Fruit fly (Drosophila melanogaster) S2 (cell line): Measurements from ENCODE around the gene CG8132.

Source experiments
- CG8478 ChIP-seq: fragments of >200 bp; optimal IDR thresholded peaks from 2 replicates; lab custom pipeline; 2018
- CTCF ChIP-seq, 2 experiments: fragments of >200 bp; optimal IDR thresholded peaks; 2 replicates each; lab custom pipeline; 2018

Gene CG8132

DNA sequence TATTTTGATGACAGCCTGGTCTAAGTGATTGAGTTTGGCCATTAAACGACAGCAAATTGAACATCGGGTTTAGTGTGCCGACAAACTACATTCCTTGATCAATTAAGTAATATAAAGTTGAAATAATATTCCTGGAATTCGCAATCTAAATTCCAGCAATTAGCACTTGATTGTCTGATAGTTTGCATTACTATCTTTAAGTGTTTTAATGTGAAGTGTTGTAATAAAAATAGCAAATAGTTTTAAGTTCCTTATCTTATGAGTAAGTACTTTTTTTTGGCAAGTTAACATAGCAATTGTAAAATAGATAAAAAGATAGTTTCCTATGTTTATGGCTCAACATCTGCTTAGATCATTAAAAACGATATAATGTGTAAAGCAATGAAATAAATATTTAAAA, 13.0 kb upstream of the CG8132 start:
- TF ChIP-seq CG8478 (no peak), CTCF (optimal IDR thresholded peaks at IDR 0.05; lab: Kevin White, UChicago) (no peak)

dm6 chr3R:9388972-9389371, 12.3 kb upstream of the CG8132 start:
- TF ChIP-seq CTCF (optimal IDR thresholded peaks at IDR 0.05; lab: Kevin White, UChicago) (no peak), CG8478 (no peak)

DNA sequence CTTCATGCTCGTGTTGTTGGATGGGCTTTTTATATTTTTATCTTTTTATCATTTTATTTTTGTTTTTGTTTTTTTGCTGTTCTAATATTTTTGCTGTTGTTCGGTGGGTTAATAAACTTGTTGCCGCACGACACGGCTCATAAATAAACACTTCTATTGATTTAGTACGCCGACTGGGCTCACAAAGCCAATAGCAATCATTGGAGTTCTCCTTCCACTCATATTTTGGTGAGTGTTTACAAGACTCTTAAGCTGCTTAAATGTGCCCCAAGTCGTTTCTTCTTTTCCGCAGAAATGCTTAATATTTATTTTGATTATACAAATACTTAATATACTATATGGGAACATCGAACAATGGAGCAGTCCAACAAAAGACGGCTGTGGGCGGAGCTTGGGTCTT, 11.1 kb upstream of the CG8132 start:
- TF ChIP-seq CG8478 (no peak), CTCF (optimal IDR thresholded peaks at IDR 0.05; lab: Kevin White, UChicago) (no peak)

DNA sequence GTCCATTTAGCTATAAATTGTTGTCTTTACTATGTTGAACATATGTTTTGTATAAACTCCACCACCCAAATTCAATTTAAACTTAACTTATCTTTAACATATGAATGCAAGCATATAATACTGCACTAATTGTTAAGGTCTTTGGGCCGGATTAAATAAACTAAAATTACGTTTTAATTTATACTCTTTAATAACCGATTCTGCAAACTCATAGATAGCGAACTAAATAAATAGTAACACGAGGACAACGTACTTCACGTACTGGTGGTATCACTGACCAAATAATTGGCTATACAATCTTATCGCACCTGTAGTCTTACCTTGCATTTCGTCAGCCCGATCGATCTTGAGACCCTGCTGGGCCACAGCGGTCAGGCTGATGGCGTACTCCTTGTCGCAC, 8.9 kb upstream of the CG8132 start:
- TF ChIP-seq CTCF (optimal IDR thresholded peaks at IDR 0.05; lab: Kevin White, UChicago) (no peak), CG8478 (no peak)

DNA sequence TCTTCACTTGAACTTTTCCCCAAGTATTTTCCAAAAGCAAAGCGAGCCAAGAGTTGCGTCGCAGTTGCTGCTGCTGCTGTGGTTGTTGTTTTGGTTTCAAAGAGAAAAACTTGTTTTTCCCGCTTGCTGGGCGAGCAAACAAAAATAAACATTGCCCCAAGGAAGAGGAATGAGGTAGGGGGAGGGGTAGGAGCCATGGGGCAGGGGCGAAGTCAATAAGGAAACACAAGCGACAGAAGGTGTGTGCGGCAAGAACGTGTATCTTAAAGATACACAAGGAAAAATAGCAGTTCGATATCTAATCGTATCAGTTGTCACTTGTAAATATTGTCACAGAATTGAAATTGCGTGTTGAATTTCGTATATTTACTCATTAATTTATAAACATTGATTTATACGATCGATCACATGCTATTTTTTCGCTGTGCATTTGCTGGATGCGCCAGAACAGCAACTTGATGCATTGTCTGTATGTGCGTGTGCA, 7.7 kb upstream of the CG8132 start:
- TF ChIP-seq CG8478 (no peak), CTCF (optimal IDR thresholded peaks at IDR 0.05; lab: Kevin White, UChicago) (no peak)

dm6 chr3R:9394385-9395042, 6.8 kb upstream of the CG8132 start, which contains the start of gene FER:
FER (minus strand) TSS chr3R:9394546.
- no peak for TF ChIP-seq CG8478
- no peak for TF ChIP-seq CTCF (optimal IDR thresholded peaks at IDR 0.05; lab: Kevin White, UChicago)

dm6 chr3R:9395998-9396397, 5.3 kb upstream of the CG8132 start:
- TF ChIP-seq CTCF (optimal IDR thresholded peaks at IDR 0.05; lab: Kevin White, UChicago) (no peak), CG8478 (no peak)

dm6 chr3R:9397890-9398289, 3.4 kb upstream of the CG8132 start, which contains the start of gene Or85f:
Or85f (plus strand) TSS chr3R:9398190.
- TF ChIP-seq CG8478 (no peak), CTCF (optimal IDR thresholded peaks at IDR 0.05; lab: Kevin White, UChicago) (no peak)

DNA sequence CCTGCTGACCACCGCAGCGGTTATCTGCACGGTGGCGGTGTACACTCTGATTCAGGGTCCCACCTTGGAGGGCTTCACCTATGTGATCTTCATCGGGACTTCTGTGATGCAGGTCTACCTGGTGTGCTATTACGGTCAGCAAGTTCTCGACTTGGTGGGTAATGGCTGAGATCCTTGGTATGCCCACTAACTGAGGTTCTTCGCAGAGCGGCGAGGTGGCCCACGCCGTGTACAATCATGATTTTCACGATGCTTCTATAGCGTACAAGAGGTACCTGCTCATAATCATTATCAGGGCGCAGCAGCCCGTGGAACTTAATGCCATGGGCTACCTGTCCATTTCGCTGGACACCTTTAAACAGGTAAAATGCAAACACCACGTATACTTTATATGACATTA, 2.2 kb upstream of the CG8132 start:
- TF ChIP-seq CTCF (optimal IDR thresholded peaks at IDR 0.05; lab: Kevin White, UChicago) (no peak), CG8478 (no peak)

- no peak for TF ChIP-seq CG8478
- no peak for TF ChIP-seq CTCF (optimal IDR thresholded peaks at IDR 0.05; lab: Kevin White, UChicago)
These were observed 1.3 kb upstream of the CG8132 start, which contains the start of gene CG34117 for dm6 chr3R:9399951-9400392. CG34117 (minus strand) TSS chr3R:9400053.

DNA sequence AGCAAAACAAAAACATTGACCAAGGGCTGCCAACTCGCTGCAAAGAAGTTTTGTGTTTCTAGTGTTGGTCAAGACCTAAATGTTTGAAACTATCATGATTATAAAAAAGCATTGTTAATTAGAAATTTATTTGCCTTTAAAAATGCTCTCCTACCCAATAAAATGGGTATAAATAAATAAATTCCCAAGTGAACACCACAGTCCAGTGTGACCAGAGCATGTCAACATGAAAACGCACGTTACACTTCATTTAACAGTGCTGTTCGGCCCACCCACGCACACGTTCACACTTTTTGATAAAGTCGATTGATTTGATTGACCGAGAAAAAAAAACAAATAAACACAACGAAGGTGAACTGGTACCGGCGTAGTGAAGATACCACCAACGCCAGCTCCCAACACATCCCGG, 2.8 kb downstream of the CG8132 start, which contains the start of the genes CG9356, BBIP1 and CG8135:
TSS of gene CG9356 (minus strand) at position 166 of the 409 bp plus-strand sequence.
TSS of gene BBIP1 (plus strand) at position 282 of the 409 bp plus-strand sequence.
TSS of gene CG8135 (plus strand) at position 282 of the 409 bp plus-strand sequence.
- no peak for TF ChIP-seq CG8478
- TF ChIP-seq CTCF (optimal IDR thresholded peaks at IDR 0.05; lab: Kevin White, UChicago), result no peak

DNA sequence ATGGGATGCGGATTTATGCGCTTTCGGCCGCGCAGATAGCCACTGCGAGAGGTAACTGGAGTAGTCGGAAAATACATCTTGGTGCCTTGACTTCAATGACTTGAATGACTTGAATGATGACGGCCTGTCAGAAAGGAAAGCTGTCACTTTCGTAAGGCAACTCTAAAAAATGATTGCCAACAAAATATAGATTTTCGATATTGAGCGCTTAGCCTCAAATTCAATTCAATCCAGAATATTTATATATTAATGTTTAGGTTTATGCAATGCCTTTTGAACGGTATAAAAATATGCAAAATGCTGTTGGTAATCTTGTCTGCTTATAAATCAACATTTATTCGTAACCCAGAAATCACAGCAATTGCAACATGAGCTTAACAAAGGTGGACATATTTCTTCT, 6.8 kb downstream of the CG8132 start, which contains the start of gene CG44261:
TSS of gene CG44261 (minus strand) at position 101 of the 400 bp plus-strand sequence.
- TF ChIP-seq CG8478 (no peak), CTCF (optimal IDR thresholded peaks at IDR 0.05; lab: Kevin White, UChicago) (no peak)

DNA sequence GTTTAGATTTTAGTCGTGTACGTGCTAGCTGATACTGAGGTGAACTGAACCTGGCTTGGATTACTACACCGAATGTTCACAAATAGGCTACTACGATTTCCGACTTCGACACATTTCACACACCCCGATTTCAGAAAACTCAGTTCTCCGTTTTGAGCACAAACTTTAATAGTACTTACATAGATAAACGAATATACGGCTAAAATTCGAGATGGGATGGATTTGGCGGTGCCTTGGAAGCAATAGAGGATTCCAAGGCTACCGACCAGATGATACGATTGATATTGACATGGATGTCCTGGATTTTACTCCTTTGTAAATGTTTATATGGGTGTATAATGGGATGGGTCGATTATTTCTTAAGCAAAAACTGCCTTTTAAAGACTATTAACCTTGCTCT, 8.9 kb downstream of the CG8132 start, which contains the start of gene betaTub85D:
TSS of gene betaTub85D (minus strand) at position 101 of the 400 bp plus-strand sequence.
- TF ChIP-seq CTCF (optimal IDR thresholded peaks at IDR 0.05; lab: Kevin White, UChicago) (no peak), CG8478 (no peak)

DNA sequence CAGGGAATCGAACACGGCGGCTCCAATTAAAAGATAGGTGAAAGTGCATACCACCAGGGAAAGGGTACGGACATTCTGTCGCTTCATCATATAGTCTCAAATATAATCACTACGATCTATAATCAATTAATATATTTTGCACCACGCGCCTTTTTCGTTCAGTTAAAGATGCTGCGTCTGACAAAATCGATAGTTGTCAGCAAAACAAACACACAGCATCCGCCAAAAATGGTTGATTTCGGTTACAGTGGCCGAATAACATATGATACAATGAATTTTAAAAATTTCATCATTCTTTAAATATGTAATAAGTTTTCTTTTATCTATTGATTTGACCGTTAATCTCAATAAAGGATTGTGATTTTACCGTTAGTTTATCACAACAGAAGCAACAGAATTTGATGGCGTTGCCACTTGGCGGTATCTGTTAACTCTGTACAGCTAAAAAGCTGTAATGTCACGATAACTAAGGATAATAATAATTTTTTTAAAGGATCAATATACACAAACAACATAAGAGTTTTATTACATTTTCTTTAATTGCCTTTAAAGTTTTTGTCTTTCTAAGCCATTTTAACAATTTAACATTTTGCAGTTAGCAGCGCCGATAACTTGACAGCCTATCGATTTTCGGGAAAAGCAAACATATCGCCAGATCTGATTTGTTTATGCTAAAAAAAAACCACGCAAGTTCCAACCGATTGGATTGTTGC, 10.8 kb downstream of the CG8132 start, which contains the start of the genes Task7 and alpha-Man-IIa:
TSS of gene Task7 (minus strand) at position 366 of the 713 bp plus-strand sequence.
TSS of gene alpha-Man-IIa (plus strand) at position 621 of the 713 bp plus-strand sequence.
- TF ChIP-seq CG8478 (no peak), CTCF (optimal IDR thresholded peaks at IDR 0.05; lab: Kevin White, UChicago) (no peak)

DNA sequence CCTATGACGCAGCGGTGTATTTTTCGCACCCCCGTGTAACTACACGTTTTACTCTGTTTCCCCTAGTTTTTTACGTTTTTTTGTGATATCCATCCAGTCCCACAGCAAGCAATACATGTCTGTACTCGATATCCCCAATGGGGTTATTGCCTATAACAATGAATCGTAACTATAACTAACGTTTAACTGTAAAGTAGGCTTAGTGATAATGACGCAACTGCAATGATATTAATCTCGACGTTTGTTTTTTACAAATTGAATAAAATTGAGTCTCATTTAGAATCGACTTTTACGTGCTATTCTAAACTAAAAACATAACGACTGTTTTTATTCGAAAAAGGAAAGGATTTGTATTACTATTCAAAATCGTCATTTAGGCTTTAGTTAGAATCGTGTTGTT, 15.7 kb downstream of the CG8132 start:
- TF ChIP-seq CG8478 (no peak), CTCF (optimal IDR thresholded peaks at IDR 0.05; lab: Kevin White, UChicago) (no peak)
